Worm (Caenorhabditis elegans): ENCODE results near the gene rgs-6.
A peak's percentile ranks its signal among the peaks of the same experiment; 100 is the strongest.

Gene rgs-6

ce11 chrX:5670829-5671228 is 62.7 kb downstream of the rgs-6 start:
- TF ChIP-seq pqm-1 (tag; optimal IDR thresholded peaks at IDR 0.05) (peak; percentile 61), daf-16 (GFP tag; optimal IDR thresholded peaks at IDR 0.05) (no peak), daf-16 (tag; optimal IDR thresholded peaks at IDR 0.05) (peak; percentile 53), php-3 (GFP tag; IDR thresholded peaks at IDR 0.05) (0 out of 2 replicates have a peak, but pooled peaks have one; percentile 40), nhr-28 (tag; optimal IDR thresholded peaks at IDR 0.05) (peak; percentile 18), lir-3 (tag; optimal IDR thresholded peaks at IDR 0.05) (no peak)

All from whole organism, L4 larva.